Fruit fly (Drosophila melanogaster): Measurements from ENCODE around the gene CG32085.

- TF ChIP-seq CG5245 (GFP tag; optimal IDR thresholded peaks at IDR 0.05) (no peak), jing (GFP tag; optimal IDR thresholded peaks at IDR 0.05) (no peak), sug (tag; optimal IDR thresholded peaks at IDR 0.05) (no peak), gem (tag; optimal IDR thresholded peaks at IDR 0.05) (no peak)
These were observed 31.6 kb upstream of the CG32085 start for dm6 chr3L:11711789-11712188.

Measured in whole organism, embryonic.